Fruit fly (Drosophila melanogaster): ENCODE results near the gene tara.
A peak's percentile ranks its signal among the peaks of the same experiment; 100 is the strongest.

The tara gene

dm6 chr3R:16208924-16209713 lies 16.3 kb upstream of the tara start (continued):
- peak; percentile 4 for TF ChIP-seq CG12071 (GFP tag; optimal IDR thresholded peaks at IDR 0.05)
- TF ChIP-seq CG31365 (tag; optimal IDR thresholded peaks at IDR 0.05), result no peak
- TF ChIP-seq bbx (GFP tag; IDR thresholded peaks at IDR 0.05; ENCODE audit: partially characterized antibody), result no peak
- no peak for TF ChIP-seq CG43689 (GFP tag; IDR thresholded peaks at IDR 0.05)
- TF ChIP-seq Doc2 (GFP tag; IDR thresholded peaks at IDR 0.05), result no peak
- no peak for TF ChIP-seq zen (tag; optimal IDR thresholded peaks at IDR 0.05)
- no peak for TF ChIP-seq unc-4 (GFP tag; IDR thresholded peaks at IDR 0.05; ENCODE audit: partially characterized antibody)
- TF ChIP-seq CG13624 (GFP tag; optimal IDR thresholded peaks at IDR 0.05), result peak; percentile 16
- peak; percentile 72 for TF ChIP-seq D19B (GFP tag; optimal IDR thresholded peaks at IDR 0.05)
- no peak for TF ChIP-seq Lim3 (GFP tag; IDR thresholded peaks at IDR 0.05)
- no peak for TF ChIP-seq CG10462 (GFP tag; optimal IDR thresholded peaks at IDR 0.05)
- TF ChIP-seq hkb (optimal IDR thresholded peaks at IDR 0.05), result no peak
- TF ChIP-seq hkb (GFP tag; IDR thresholded peaks at IDR 0.05), result 0 out of 2 replicates have a peak, but pooled peaks have one; percentile 24
- TF ChIP-seq CG32772 (GFP tag; IDR thresholded peaks at IDR 0.05), result no peak
- TF ChIP-seq schlank (tag; optimal IDR thresholded peaks at IDR 0.05), result peak; percentile 26
- TF ChIP-seq Hand (GFP tag; optimal IDR thresholded peaks at IDR 0.05), result no peak
- no peak for TF ChIP-seq Myb (GFP tag; optimal IDR thresholded peaks at IDR 0.05)
- no peak for TF ChIP-seq lov (optimal IDR thresholded peaks at IDR 0.05)
- no peak for TF ChIP-seq lov (GFP tag; IDR thresholded peaks at IDR 0.05)
- TF ChIP-seq CG4854 (GFP tag; optimal IDR thresholded peaks at IDR 0.05), result no peak
- no peak for TF ChIP-seq tin (GFP tag; optimal IDR thresholded peaks at IDR 0.05)
- TF ChIP-seq pb (GFP tag; optimal IDR thresholded peaks at IDR 0.05), result no peak
- no peak for TF ChIP-seq Elba2 (GFP tag; optimal IDR thresholded peaks at IDR 0.05)
- no peak for TF ChIP-seq CG8765 (GFP tag; IDR thresholded peaks at IDR 0.05)
- peak in 1 of 2 experiments; percentile 64 for TF ChIP-seq Hr51 (GFP tag; optimal IDR thresholded peaks at IDR 0.05)
- TF ChIP-seq Dek (tag; optimal IDR thresholded peaks at IDR 0.05), result no peak
- TF ChIP-seq CG17802 (tag; optimal IDR thresholded peaks at IDR 0.05), result no peak
- TF ChIP-seq CG2875 (GFP tag; optimal IDR thresholded peaks at IDR 0.05), result no peak
- no peak for TF ChIP-seq CG7963 (GFP tag; IDR thresholded peaks at IDR 0.05; ENCODE audit: partially characterized antibody)
- no peak; the same call in 1 of the 2 replicates for TF ChIP-seq CG5953 (GFP tag; IDR thresholded peaks at IDR 0.05)
- no peak for TF ChIP-seq grn (GFP tag; optimal IDR thresholded peaks at IDR 0.05)
- no peak for TF ChIP-seq tup (GFP tag; optimal IDR thresholded peaks at IDR 0.05)
- TF ChIP-seq tll (GFP tag; optimal IDR thresholded peaks at IDR 0.05), result no peak
- no peak for TF ChIP-seq chif (GFP tag; optimal IDR thresholded peaks at IDR 0.05)
- no peak for TF ChIP-seq sd (tag; optimal IDR thresholded peaks at IDR 0.05)
- no peak for TF ChIP-seq fd64A (GFP tag; optimal IDR thresholded peaks at IDR 0.05)
- TF ChIP-seq CG3407 (GFP tag; optimal IDR thresholded peaks at IDR 0.05), result no peak
- TF ChIP-seq CG17568 (GFP tag; optimal IDR thresholded peaks at IDR 0.05), result no peak
- TF ChIP-seq CG11398 (GFP tag; optimal IDR thresholded peaks at IDR 0.05), result no peak
- TF ChIP-seq zfh2 (GFP tag; optimal IDR thresholded peaks at IDR 0.05), result no peak
- peak; percentile 31; the same call in 1 of the 2 replicates for TF ChIP-seq CG16779 (GFP tag; IDR thresholded peaks at IDR 0.05)
- TF ChIP-seq prd (optimal IDR thresholded peaks at IDR 0.05), result no peak
- TF ChIP-seq prd (GFP tag; IDR thresholded peaks at IDR 0.05), result peak; percentile 21; the same call in 1 of the 3 replicates
- no peak for TF ChIP-seq insv (GFP tag; optimal IDR thresholded peaks at IDR 0.05)
- TF ChIP-seq gcm (GFP tag; optimal IDR thresholded peaks at IDR 0.05), result peak; percentile 6
- TF ChIP-seq pita (GFP tag; optimal IDR thresholded peaks at IDR 0.05), result no peak
- TF ChIP-seq fru (optimal IDR thresholded peaks at IDR 0.05), result no peak
- TF ChIP-seq CG16863 (GFP tag; optimal IDR thresholded peaks at IDR 0.05), result no peak
- no peak for TF ChIP-seq CG11723 (GFP tag; optimal IDR thresholded peaks at IDR 0.05)
- no peak for TF ChIP-seq CG5245 (GFP tag; optimal IDR thresholded peaks at IDR 0.05)
